Fruit fly (Drosophila melanogaster) whole organism, embryonic: ENCODE results near the gene Abl.

Experiments used
- Ada2b ChIP-seq: fragments of 200-800 bp; sonication (Bioruptor generic); IDR thresholded peaks from 2 replicates; pipeline ENCODE4 v1.3.6; 2022; ENCODE audit warnings: missing biosample characterization, missing genetic modification characterization
- Atf6 ChIP-seq: fragments of 200-800 bp; sonication (Bioruptor generic); IDR thresholded peaks from 2 replicates; pipeline ENCODE4 v1.3.6; 2022; ENCODE audit warnings: missing biosample characterization, missing genetic modification characterization
- B-H2 ChIP-seq: fragments of 200-800 bp; sonication (Bioruptor generic); optimal IDR thresholded peaks from 2 replicates; lab custom pipeline; 2018; ENCODE audit warnings: missing biosample characterization, mild to moderate bottlenecking, missing genetic modification characterization
- Bgb ChIP-seq: fragments of 200-800 bp; sonication (Bioruptor generic); IDR thresholded peaks from 2 replicates; pipeline ENCODE4 v1.3.6; 2022; ENCODE audit warnings: missing biosample characterization, missing genetic modification characterization; ENCODE audit not compliant: partially characterized antibody
- CG1233 ChIP-seq: fragments of 200-800 bp; sonication (Bioruptor generic); optimal IDR thresholded peaks from 4 replicates; lab custom pipeline; 2018; ENCODE audit warnings: missing biosample characterization, mild to moderate bottlenecking, missing genetic modification characterization
- CG12659 ChIP-seq: fragments of 200-800 bp; sonication (Bioruptor generic); optimal IDR thresholded peaks from 3 replicates; lab custom pipeline; 2017; ENCODE audit warnings: mild to moderate bottlenecking, missing biosample characterization, missing genetic modification reagents, missing genetic modification characterization
- CG13424 ChIP-seq: fragments of 200-800 bp; sonication (Bioruptor generic); optimal IDR thresholded peaks from 2 replicates; lab custom pipeline; 2019; ENCODE audit warnings: missing biosample characterization, mild to moderate bottlenecking, missing genetic modification characterization, moderate library complexity
- CG14860 ChIP-seq: fragments of 200-800 bp; sonication (Bioruptor generic); IDR thresholded peaks from 3 replicates; pipeline ENCODE4 v1.3.6; 2022; ENCODE audit warnings: missing biosample characterization, missing genetic modification characterization; ENCODE audit not compliant: partially characterized antibody
- CG14965 ChIP-seq: fragments of 200-800 bp; sonication (Bioruptor generic); optimal IDR thresholded peaks from 2 replicates; lab custom pipeline; 2016; ENCODE audit warnings: missing biosample characterization, missing genetic modification characterization, borderline replicate concordance
- CG15514 ChIP-seq: fragments of 200-800 bp; sonication (Bioruptor generic); optimal IDR thresholded peaks from 3 replicates; lab custom pipeline; 2017; ENCODE audit warnings: missing biosample characterization, missing genetic modification characterization, mild to moderate bottlenecking, moderate library complexity, missing genetic modification reagents
- CG15601 ChIP-seq: fragments of 200-800 bp; sonication (Bioruptor generic); optimal IDR thresholded peaks from 3 replicates; lab custom pipeline; 2019; ENCODE audit warnings: missing biosample characterization, mild to moderate bottlenecking, missing genetic modification characterization, moderate library complexity
- CG15696 ChIP-seq: fragments of 200-800 bp; sonication (Bioruptor generic); optimal IDR thresholded peaks from 2 replicates; lab custom pipeline; 2019; ENCODE audit warnings: missing biosample characterization, mild to moderate bottlenecking, missing genetic modification characterization, moderate library complexity
- CG1647 ChIP-seq: fragments of 200-800 bp; sonication (Bioruptor generic); optimal IDR thresholded peaks from 3 replicates; lab custom pipeline; 2016; ENCODE audit warnings: missing biosample characterization, missing genetic modification characterization
- CG18599 ChIP-seq: fragments of 200-800 bp; sonication (Bioruptor generic); optimal IDR thresholded peaks from 3 replicates; lab custom pipeline; 2017; ENCODE audit warnings: missing biosample characterization, missing genetic modification characterization, mild to moderate bottlenecking, moderate library complexity, missing genetic modification reagents
- CG18764 ChIP-seq: fragments of 200-800 bp; sonication (Bioruptor generic); optimal IDR thresholded peaks from 3 replicates; lab custom pipeline; 2016; ENCODE audit warnings: missing biosample characterization, missing genetic modification characterization
- CG2116 ChIP-seq: fragments of 200-800 bp; sonication (Bioruptor generic); optimal IDR thresholded peaks from 3 replicates; lab custom pipeline; 2018; ENCODE audit warnings: missing biosample characterization, mild to moderate bottlenecking, missing genetic modification characterization
- CG2199 ChIP-seq: fragments of 200-800 bp; sonication (Bioruptor generic); IDR thresholded peaks from 3 replicates; pipeline ENCODE4 v1.3.6; 2022; ENCODE audit warnings: missing biosample characterization, missing genetic modification characterization
- CG34376 ChIP-seq: fragments of 200-800 bp; sonication (Bioruptor generic); optimal IDR thresholded peaks from 2 replicates; lab custom pipeline; 2018; ENCODE audit warnings: missing biosample characterization, mild to moderate bottlenecking, missing genetic modification characterization
- CG6254 ChIP-seq: fragments of 200-800 bp; sonication (Bioruptor generic); optimal IDR thresholded peaks from 3 replicates; lab custom pipeline; 2017; ENCODE audit warnings: mild to moderate bottlenecking, missing biosample characterization, missing genetic modification reagents, missing genetic modification characterization
- CG7357 ChIP-seq: fragments of 200-800 bp; sonication (Bioruptor generic); IDR thresholded peaks from 3 replicates; pipeline ENCODE4 v1.3.6; 2022; ENCODE audit warnings: missing biosample characterization, missing genetic modification characterization
- CG7928 ChIP-seq: fragments of 200-800 bp; sonication (Bioruptor generic); optimal IDR thresholded peaks from 2 replicates; lab custom pipeline; 2017; ENCODE audit warnings: missing biosample characterization, mild to moderate bottlenecking, missing genetic modification characterization
- CG8290 ChIP-seq, 3 experiments: fragments of 200-800 bp; sonication (Bioruptor generic); optimal IDR thresholded peaks; 2 replicates each; lab custom pipeline; 2016 to 2019; ENCODE audit warnings: missing biosample characterization in 3 of 3, missing genetic modification characterization in 3 of 3, mild to moderate bottlenecking in 2 of 3, moderate library complexity in 1 of 3
- CHES-1-like ChIP-seq: fragments of 200-800 bp; sonication (Bioruptor generic); optimal IDR thresholded peaks from 2 replicates; lab custom pipeline; 2016; ENCODE audit warnings: missing biosample characterization, missing genetic modification characterization
- D19A ChIP-seq: fragments of 200-800 bp; optimal IDR thresholded peaks from 3 replicates; lab custom pipeline; 2019; ENCODE audit warnings: missing biosample characterization, mild to moderate bottlenecking, missing genetic modification characterization, moderate library complexity
- Deaf1 ChIP-seq: fragments of 200-800 bp; optimal IDR thresholded peaks from 3 replicates; lab custom pipeline; 2019; ENCODE audit warnings: missing biosample characterization, mild to moderate bottlenecking, missing genetic modification characterization, moderate library complexity
- Lpt ChIP-seq: fragments of >200 bp; optimal IDR thresholded peaks from 2 replicates; lab custom pipeline; 2018; ENCODE audit warnings: missing biosample characterization, missing genetic modification characterization
- Spps ChIP-seq: fragments of 200-800 bp; sonication (Bioruptor generic); optimal IDR thresholded peaks from 2 replicates; lab custom pipeline; 2018; ENCODE audit warnings: missing biosample characterization, mild to moderate bottlenecking, missing genetic modification characterization
- bcd ChIP-seq: fragments of 200-800 bp; sonication (Bioruptor generic); optimal IDR thresholded peaks from 2 replicates; lab custom pipeline; 2017; ENCODE audit warnings: missing biosample characterization, mild to moderate bottlenecking, missing genetic modification characterization
- cg ChIP-seq: fragments of 200-800 bp; sonication (Bioruptor generic); optimal IDR thresholded peaks from 3 replicates; lab custom pipeline; 2019; ENCODE audit warnings: missing biosample characterization, mild to moderate bottlenecking, missing genetic modification characterization, moderate library complexity
- chn ChIP-seq: fragments of 200-800 bp; sonication (Bioruptor generic); optimal IDR thresholded peaks from 2 replicates; lab custom pipeline; 2016; ENCODE audit warnings: missing biosample characterization, missing genetic modification characterization
- disco-r ChIP-seq: fragments of 200-800 bp; sonication (Bioruptor generic); optimal IDR thresholded peaks from 2 replicates; lab custom pipeline; 2016; ENCODE audit warnings: missing biosample characterization, missing genetic modification characterization
- dm ChIP-seq: fragments of 200-800 bp; sonication (Bioruptor generic); optimal IDR thresholded peaks from 3 replicates; lab custom pipeline; 2016; ENCODE audit warnings: missing biosample characterization, missing genetic modification characterization
- dpn ChIP-seq, 2 experiments: fragments of 200-800 bp; sonication (Bioruptor generic); optimal IDR thresholded peaks; 3 replicates each; lab custom pipeline; 2016; ENCODE audit warnings: missing biosample characterization in 2 of 2, missing genetic modification characterization in 2 of 2
- fd102C ChIP-seq: fragments of 200-800 bp; sonication (Bioruptor generic); optimal IDR thresholded peaks from 2 replicates; lab custom pipeline; 2018; ENCODE audit warnings: missing biosample characterization, mild to moderate bottlenecking, missing genetic modification characterization, moderate library complexity
- gt ChIP-seq: fragments of 200-800 bp; sonication (Bioruptor generic); IDR thresholded peaks from 2 replicates; pipeline ENCODE4 v1.3.6; 2022; ENCODE audit warnings: missing biosample characterization, missing genetic modification characterization
- h ChIP-seq: fragments of >200 bp; optimal IDR thresholded peaks from 2 replicates; lab custom pipeline; 2017
- kah ChIP-seq: fragments of 200-800 bp; sonication (Bioruptor generic); optimal IDR thresholded peaks from 2 replicates; lab custom pipeline; 2018; ENCODE audit warnings: missing biosample characterization, mild to moderate bottlenecking, missing genetic modification characterization
- lab ChIP-seq: fragments of 200-800 bp; sonication (Bioruptor generic); optimal IDR thresholded peaks from 3 replicates; lab custom pipeline; 2017; ENCODE audit warnings: missing biosample characterization, missing genetic modification characterization, mild to moderate bottlenecking, moderate library complexity, missing genetic modification reagents
- lmd ChIP-seq: fragments of 200-800 bp; sonication (Bioruptor generic); IDR thresholded peaks from 2 replicates; pipeline ENCODE4 v1.3.6; 2022; ENCODE audit warnings: missing biosample characterization, missing genetic modification characterization
- otp ChIP-seq: fragments of 200-800 bp; sonication (Bioruptor generic); IDR thresholded peaks from 3 replicates; pipeline ENCODE4, ENCODE4 v1.3.6; 2022; ENCODE audit warnings: missing biosample characterization, missing genetic modification characterization
- pb ChIP-seq: fragments of 200-800 bp; sonication (Bioruptor generic); optimal IDR thresholded peaks from 3 replicates; lab custom pipeline; 2016; ENCODE audit warnings: missing biosample characterization, missing genetic modification characterization
- phol ChIP-seq: fragments of 200-800 bp; sonication (Bioruptor generic); optimal IDR thresholded peaks from 3 replicates; lab custom pipeline; 2018; ENCODE audit warnings: missing biosample characterization, mild to moderate bottlenecking, missing genetic modification characterization, moderate library complexity
- so ChIP-seq: fragments of 200-800 bp; sonication (Bioruptor generic); IDR thresholded peaks from 3 replicates; pipeline ENCODE4 v1.3.6; 2022; ENCODE audit warnings: missing biosample characterization, missing genetic modification characterization
- tna ChIP-seq: fragments of 200-800 bp; sonication (Bioruptor generic); IDR thresholded peaks from 2 replicates; pipeline ENCODE4 v1.3.6; 2022; ENCODE audit warnings: missing biosample characterization, missing genetic modification characterization; ENCODE audit not compliant: partially characterized antibody
- twi ChIP-seq: fragments of 200-800 bp; optimal IDR thresholded peaks from 2 replicates; lab custom pipeline; 2019; ENCODE audit warnings: missing biosample characterization, mild to moderate bottlenecking, missing genetic modification characterization, moderate library complexity
- unc-4 ChIP-seq: fragments of 200-800 bp; sonication (Bioruptor generic); IDR thresholded peaks from 2 replicates; pipeline ENCODE4 v1.3.6; 2022; ENCODE audit warnings: missing biosample characterization, missing genetic modification characterization; ENCODE audit not compliant: partially characterized antibody
- usp ChIP-seq: fragments of >200 bp; optimal IDR thresholded peaks from 2 replicates; lab custom pipeline; 2017; ENCODE audit warnings: missing biosample characterization, missing genetic modification characterization
- yki ChIP-seq: fragments of >200 bp; optimal IDR thresholded peaks from 3 replicates; lab custom pipeline; 2018
- zf30C ChIP-seq: fragments of 200-800 bp; sonication (Bioruptor generic); optimal IDR thresholded peaks from 3 replicates; lab custom pipeline; 2018; ENCODE audit warnings: missing biosample characterization, mild to moderate bottlenecking, missing genetic modification characterization

Abl gene

dm6 chr3L:16667663-16668465 lies 20.2 kb upstream of the Abl start, which contains the start of gene Galphaf (continued):
- TF ChIP-seq CG15601 (tag; lab: Kevin White, UChicago), result peak; percentile 53
- TF ChIP-seq twi (tag; lab: Kevin White, UChicago), result no peak
- TF ChIP-seq Spps, result no peak
- no peak for TF ChIP-seq Bgb
- TF ChIP-seq CG14965 (GFP tag; lab: Kevin White, UChicago), result no peak
- TF ChIP-seq CG14860 (GFP tag; lab: Robert Waterston, UW), result no peak
- no peak for TF ChIP-seq fd102C (GFP tag; lab: Kevin White, UChicago)
- TF ChIP-seq Deaf1 (tag; lab: Kevin White, UChicago), result peak; percentile 42
- no peak for TF ChIP-seq dm (GFP tag; lab: Kevin White, UChicago)
- TF ChIP-seq yki, result peak; percentile 28
- TF ChIP-seq CG18764, result no peak
- TF ChIP-seq B-H2 (GFP tag; lab: Kevin White, UChicago), result no peak
- no peak for TF ChIP-seq Lpt
- no peak for TF ChIP-seq CG7357 (GFP tag; lab: Robert Waterston, UW)
- TF ChIP-seq phol (tag; lab: Kevin White, UChicago), result no peak
- no peak for TF ChIP-seq CG6254
- no peak for TF ChIP-seq CG1233
- peak; percentile 66 for TF ChIP-seq CG34376
- peak; percentile 11 for TF ChIP-seq CG12659 (GFP tag; lab: Kevin White, UChicago)
- no peak for TF ChIP-seq h (lab: Kevin White, UChicago)
- TF ChIP-seq pb (GFP tag; lab: Kevin White, UChicago), result no peak
- no peak for TF ChIP-seq otp (GFP tag; lab: Robert Waterston, UW)
- TF ChIP-seq dpn (GFP tag; optimal IDR thresholded peaks at IDR 0.05; lab: Kevin White, UChicago), result no peak
- no peak for TF ChIP-seq CG1647 (GFP tag; lab: Kevin White, UChicago)
- TF ChIP-seq CG15514 (GFP tag; lab: Kevin White, UChicago), result no peak
- TF ChIP-seq tna, result no peak
- TF ChIP-seq Atf6 (GFP tag; lab: Robert Waterston, UW), result 0 out of 2 replicates have a peak, but pooled peaks have one; percentile 21
- peak; percentile 2 for TF ChIP-seq CG18599 (GFP tag; lab: Kevin White, UChicago)
- TF ChIP-seq disco-r (GFP tag; lab: Kevin White, UChicago), result no peak
- no peak for TF ChIP-seq zf30C (GFP tag; lab: Kevin White, UChicago)
- TF ChIP-seq CHES-1-like, result no peak
- TF ChIP-seq CG15696 (tag; lab: Kevin White, UChicago), result no peak
- no peak for TF ChIP-seq chn (GFP tag; lab: Kevin White, UChicago)
- no peak for TF ChIP-seq CG7928 (GFP tag; lab: Kevin White, UChicago)
- TF ChIP-seq CG2199 (GFP tag; lab: Robert Waterston, UW), result peak; percentile 72; the same call in 2 of the 3 replicates
- TF ChIP-seq cg, result peak; percentile 29
- peak; percentile 48 for TF ChIP-seq lab (GFP tag; lab: Kevin White, UChicago)
- no peak for TF ChIP-seq kah (GFP tag; lab: Kevin White, UChicago)
- no peak for TF ChIP-seq lmd
- no peak for TF ChIP-seq D19A (tag; lab: Kevin White, UChicago)
- TF ChIP-seq so, result no peak
- TF ChIP-seq bcd (GFP tag; lab: Kevin White, UChicago), result no peak
- no peak for TF ChIP-seq usp (GFP tag; lab: Kevin White, UChicago)
- TF ChIP-seq CG2116 (GFP tag; lab: Kevin White, UChicago), result no peak
- no peak for TF ChIP-seq CG13424
- no peak for TF ChIP-seq unc-4
- no peak for TF ChIP-seq Ada2b (GFP tag; lab: Robert Waterston, UW)
- TF ChIP-seq CG8290 (GFP tag; optimal IDR thresholded peaks at IDR 0.05; lab: Kevin White, UChicago), result no peak
- no peak for TF ChIP-seq CG8290 (tag; optimal IDR thresholded peaks at IDR 0.05; lab: Kevin White, UChicago)
- TF ChIP-seq gt (GFP tag; lab: Robert Waterston, UW), result no peak
